Fruit fly (Drosophila melanogaster) whole organism: ENCODE measurements around the gene epsilonCOP.

Source experiments
- Dll ChIP-seq: fragments of >200 bp; optimal IDR thresholded peaks from 2 replicates; lab custom pipeline; 2017
- EcR ChIP-seq, 2 experiments: fragments of >200 bp; optimal IDR thresholded peaks; 2 replicates each; lab custom pipeline; 2017; ENCODE audit warnings: missing biosample characterization in 2 of 2, missing genetic modification characterization in 2 of 2, missing genetic modification reagents in 2 of 2
- pan ChIP-seq: fragments of >200 bp; optimal IDR thresholded peaks from 2 replicates; lab custom pipeline; 2017
- psq ChIP-seq: fragments of >200 bp; optimal IDR thresholded peaks from 2 replicates; lab custom pipeline; 2017
- usp ChIP-seq: fragments of >200 bp; optimal IDR thresholded peaks from 2 replicates; lab custom pipeline; 2017; ENCODE audit warnings: missing biosample characterization, missing genetic modification characterization, mixed read lengths

DNA sequence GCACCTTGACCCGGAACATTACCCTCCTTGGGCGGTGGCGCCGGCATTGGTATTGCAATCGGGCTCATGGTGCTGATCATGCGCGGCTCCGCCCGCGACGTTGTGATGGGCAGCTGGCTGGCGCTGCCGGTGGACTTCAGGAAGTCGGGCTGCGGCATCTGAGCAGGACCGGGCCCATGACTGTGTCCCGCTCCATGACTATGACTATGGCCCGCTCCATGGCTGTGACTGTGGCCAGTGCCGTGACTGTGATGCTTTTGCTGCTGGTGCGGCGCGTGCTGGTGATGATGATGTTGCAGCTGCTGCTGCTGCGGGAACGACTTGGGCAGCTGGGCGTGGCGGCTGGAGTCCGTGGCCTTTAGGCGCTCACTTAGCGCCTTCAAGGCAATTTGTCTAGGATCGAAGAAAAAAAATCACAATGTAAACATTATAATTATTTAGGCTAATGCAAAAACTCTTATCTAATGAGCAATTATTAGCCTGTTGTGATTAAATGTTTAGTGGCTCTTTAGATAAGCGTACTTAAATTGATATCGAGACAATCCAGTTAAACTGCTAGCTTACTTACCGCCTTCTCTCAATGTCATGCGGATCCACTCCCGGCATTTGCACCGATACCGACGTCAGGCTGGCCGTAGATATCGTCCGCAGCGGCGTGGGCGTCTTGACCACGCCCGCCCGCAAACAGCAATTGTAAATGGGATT lies 13.9 kb upstream of the epsilonCOP start:
- TF ChIP-seq pan (no peak), EcR (GFP tag; optimal IDR thresholded peaks at IDR 0.05; lab: Kevin White, UChicago) (no peak), usp (GFP tag; lab: Kevin White, UChicago) (no peak), psq (lab: Kevin White, UChicago) (no peak), Dll (lab: Kevin White, UChicago) (no peak)
